Worm (Caenorhabditis elegans) whole organism, mixed stage, embryonic: ENCODE measurements around the gene K08F11.1.

Experiments
- M03D4.4 ChIP-seq: sonication (generic microtip); optimal IDR thresholded peaks from 2 replicates; lab custom pipeline; 2017; ENCODE audit warnings: mild to moderate bottlenecking, missing genetic modification characterization, missing compliant biosample characterization
- bed-3 ChIP-seq: fragments of 200-800 bp; sonication (Bioruptor generic); optimal IDR thresholded peaks from 3 replicates; lab custom pipeline; 2018; ENCODE audit warnings: mild to moderate bottlenecking, missing genetic modification characterization, moderate library complexity, missing compliant biosample characterization
- blmp-1 ChIP-seq: fragments of 150-350 bp; optimal IDR thresholded peaks from 2 replicates; lab custom pipeline; 2014; ENCODE audit warnings: missing biosample characterization, missing genetic modification characterization
- ceh-39 ChIP-seq: fragments of 150-350 bp; optimal IDR thresholded peaks from 2 replicates; lab custom pipeline; 2014; ENCODE audit warnings: missing biosample characterization, missing genetic modification characterization
- ceh-43 ChIP-seq: fragments of 200-800 bp; sonication (Bioruptor generic); optimal IDR thresholded peaks from 2 replicates; lab custom pipeline; 2018; ENCODE audit warnings: mild to moderate bottlenecking, missing genetic modification characterization, moderate library complexity, missing compliant biosample characterization
- ceh-83 ChIP-seq: fragments of 200-800 bp; sonication (Bioruptor generic); optimal IDR thresholded peaks from 2 replicates; lab custom pipeline; 2018; ENCODE audit warnings: mild to moderate bottlenecking, missing genetic modification characterization, missing compliant biosample characterization
- ces-1 ChIP-seq: fragments of 150-350 bp; optimal IDR thresholded peaks from 2 replicates; lab custom pipeline; 2014; ENCODE audit warnings: missing biosample characterization, missing genetic modification reagents, missing genetic modification characterization
- cnd-1 ChIP-seq: fragments of 200-800 bp; sonication (Bioruptor generic); optimal IDR thresholded peaks from 2 replicates; lab custom pipeline; 2018; ENCODE audit warnings: mild to moderate bottlenecking, missing genetic modification characterization, missing compliant biosample characterization
- drap-1 ChIP-seq: fragments of 200-800 bp; sonication (Bioruptor generic); optimal IDR thresholded peaks from 3 replicates; lab custom pipeline; 2018; ENCODE audit warnings: mild to moderate bottlenecking, missing genetic modification characterization, missing compliant biosample characterization
- elt-1 ChIP-seq: sonication (generic microtip); optimal IDR thresholded peaks from 2 replicates; lab custom pipeline; 2017; ENCODE audit warnings: missing genetic modification characterization, mild to moderate bottlenecking, missing compliant biosample characterization, antibody characterized with exemption, moderate library complexity, borderline replicate concordance; ENCODE audit not compliant: insufficient read depth
- elt-3 ChIP-seq: fragments of 150-350 bp; optimal IDR thresholded peaks from 2 replicates; lab custom pipeline; 2014; ENCODE audit warnings: missing biosample characterization, missing genetic modification characterization
- flh-1 ChIP-seq: fragments of 200-800 bp; sonication (Bioruptor generic); optimal IDR thresholded peaks from 2 replicates; lab custom pipeline; 2018; ENCODE audit warnings: mild to moderate bottlenecking, missing genetic modification characterization, moderate library complexity, missing compliant biosample characterization
- ham-2 ChIP-seq: fragments of 200-800 bp; sonication (Bioruptor generic); optimal IDR thresholded peaks from 2 replicates; lab custom pipeline; 2018; ENCODE audit warnings: mild to moderate bottlenecking, missing genetic modification characterization, missing compliant biosample characterization
- hlh-1 ChIP-seq: fragments of 150-350 bp; optimal IDR thresholded peaks from 2 replicates; lab custom pipeline; 2014; ENCODE audit warnings: missing biosample characterization, missing genetic modification reagents, missing genetic modification characterization
- lin-13 ChIP-seq: fragments of 150-350 bp; optimal IDR thresholded peaks from 2 replicates; lab custom pipeline; 2014; ENCODE audit warnings: missing biosample characterization, missing genetic modification characterization
- lin-32 ChIP-seq: fragments of 200-800 bp; sonication (Bioruptor generic); optimal IDR thresholded peaks from 2 replicates; lab custom pipeline; 2018; ENCODE audit warnings: mild to moderate bottlenecking, missing genetic modification characterization, missing compliant biosample characterization
- lsy-2 ChIP-seq: fragments of 150-350 bp; optimal IDR thresholded peaks from 2 replicates; lab custom pipeline; 2014; ENCODE audit warnings: missing biosample characterization, missing genetic modification characterization
- mep-1 ChIP-seq: fragments of 150-350 bp; optimal IDR thresholded peaks from 2 replicates; lab custom pipeline; 2017; ENCODE audit warnings: missing biosample characterization, missing genetic modification reagents, missing genetic modification characterization, inconsistent platforms
- nhr-2 ChIP-seq: fragments of 150-350 bp; optimal IDR thresholded peaks from 2 replicates; lab custom pipeline; 2014; ENCODE audit warnings: missing biosample characterization, missing genetic modification characterization
- nhr-237 ChIP-seq: fragments of 150-350 bp; optimal IDR thresholded peaks from 2 replicates; lab custom pipeline; 2014; ENCODE audit warnings: missing biosample characterization, missing genetic modification characterization
- nhr-76 ChIP-seq: sonication (generic microtip); optimal IDR thresholded peaks from 2 replicates; lab custom pipeline; 2017; ENCODE audit warnings: missing biosample characterization, missing genetic modification characterization
- snpc-4 ChIP-seq: fragments of 150-350 bp; optimal IDR thresholded peaks from 2 replicates; lab custom pipeline; 2014; ENCODE audit warnings: missing biosample characterization, missing genetic modification characterization
- sptf-1 ChIP-seq: sonication (generic microtip); optimal IDR thresholded peaks from 2 replicates; lab custom pipeline; 2017; ENCODE audit warnings: mild to moderate bottlenecking, missing genetic modification characterization, moderate library complexity, missing compliant biosample characterization
- tbx-8 ChIP-seq: fragments of 200-800 bp; sonication (Bioruptor generic); optimal IDR thresholded peaks from 2 replicates; lab custom pipeline; 2018; ENCODE audit warnings: mild to moderate bottlenecking, missing genetic modification characterization, moderate library complexity, missing compliant biosample characterization
- unc-120 ChIP-seq: sonication (generic microtip); optimal IDR thresholded peaks from 2 replicates; lab custom pipeline; 2017; ENCODE audit warnings: missing genetic modification characterization, missing compliant biosample characterization; ENCODE audit not compliant: poor library complexity, severe bottlenecking
- unc-39 ChIP-seq: fragments of 150-350 bp; optimal IDR thresholded peaks from 2 replicates; lab custom pipeline; 2014; ENCODE audit warnings: missing biosample characterization, missing genetic modification characterization
- zip-8 ChIP-seq: fragments of 150-350 bp; optimal IDR thresholded peaks from 2 replicates; lab custom pipeline; 2014; ENCODE audit warnings: missing biosample characterization, missing genetic modification characterization
- ztf-11 ChIP-seq: fragments of 150-350 bp; optimal IDR thresholded peaks from 2 replicates; lab custom pipeline; 2014; ENCODE audit warnings: missing biosample characterization, missing genetic modification characterization

The K08F11.1 gene

DNA sequence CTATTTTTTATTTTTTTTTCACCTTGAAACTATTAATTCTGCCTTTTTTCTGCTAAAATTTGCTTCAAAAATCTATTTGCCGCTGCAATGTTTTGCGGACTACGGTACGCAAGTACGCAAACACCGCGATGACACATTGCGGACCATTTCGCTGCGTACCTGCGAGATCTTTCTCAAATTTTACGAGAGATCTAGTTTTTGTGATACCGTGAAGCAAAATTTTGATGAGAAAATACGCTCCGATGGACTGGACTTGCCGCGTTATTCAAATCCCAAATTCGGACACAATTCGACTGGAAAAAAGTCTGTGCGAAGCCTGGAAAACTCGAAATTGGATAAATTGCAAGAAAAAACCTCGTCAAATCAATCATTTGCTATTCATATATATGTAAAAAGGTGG, 4.1 kb upstream of the K08F11.1 start:
- peak; percentile 61 for TF ChIP-seq lsy-2 (tag; lab: Kevin White, UChicago)

DNA sequence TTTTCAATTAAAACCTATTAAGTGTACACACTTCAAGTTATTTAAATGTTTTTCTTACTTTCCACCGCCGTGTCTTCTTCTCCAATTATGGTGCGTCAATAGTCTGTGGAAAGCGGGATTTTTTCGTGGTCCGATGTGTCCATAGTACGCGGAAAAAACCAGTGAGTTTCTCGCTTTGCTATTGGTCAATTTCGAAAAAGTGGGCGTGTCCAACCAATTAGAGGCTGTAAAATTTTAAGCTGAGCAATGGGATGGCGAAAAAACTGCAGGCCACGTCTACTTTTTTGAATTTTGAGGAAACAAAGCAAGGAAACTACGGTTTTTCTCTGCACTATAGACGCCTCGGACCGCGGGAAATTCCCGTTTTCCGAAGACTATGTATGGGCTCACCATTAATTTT, 975 bp upstream of the K08F11.1 start:
- TF ChIP-seq unc-120 (no peak), M03D4.4 (tag; lab: Kevin White, UChicago) (no peak), nhr-2 (tag; lab: Kevin White, UChicago) (no peak), lin-13 (tag; lab: Kevin White, UChicago) (no peak), elt-1 (tag; lab: Kevin White, UChicago) (no peak), blmp-1 (tag; lab: Kevin White, UChicago) (no peak), snpc-4 (tag; lab: Kevin White, UChicago) (no peak), nhr-76 (tag; lab: Kevin White, UChicago) (no peak), hlh-1 (no peak), bed-3 (GFP tag; lab: Kevin White, UChicago) (no peak), nhr-237 (tag; lab: Kevin White, UChicago) (no peak), lsy-2 (tag; lab: Kevin White, UChicago) (no peak), flh-1 (no peak)

DNA sequence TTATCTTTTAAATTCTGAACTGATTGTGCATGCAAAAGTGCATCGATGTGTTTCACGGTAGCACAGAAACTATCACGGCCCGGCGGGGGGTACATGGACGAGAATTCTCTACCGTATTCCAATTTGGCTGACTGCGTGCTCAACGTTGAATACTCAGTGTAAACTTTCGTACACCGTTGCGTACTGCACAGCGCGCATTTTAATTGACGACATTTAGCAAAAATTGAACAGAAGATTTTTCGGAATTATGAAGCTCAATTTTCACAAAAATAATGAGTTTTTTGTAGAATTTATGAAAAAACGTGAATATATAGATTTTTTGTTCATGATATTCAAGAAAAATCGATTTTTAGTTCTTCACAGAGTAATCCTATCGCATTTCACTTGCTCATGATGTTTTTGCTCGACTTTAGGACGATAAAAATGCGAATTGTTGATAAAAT, 837 bp downstream of the K08F11.1 start:
- peak; percentile 48 for TF ChIP-seq ces-1 (GFP tag; lab: Kevin White, UChicago)
- TF ChIP-seq sptf-1 (tag; lab: Kevin White, UChicago), result peak; percentile 44
- peak; percentile 5 for TF ChIP-seq unc-120
- peak; percentile 94 for TF ChIP-seq lsy-2 (tag; lab: Kevin White, UChicago)
- TF ChIP-seq nhr-237 (tag; lab: Kevin White, UChicago), result peak; percentile 77
- TF ChIP-seq M03D4.4 (tag; lab: Kevin White, UChicago), result peak; percentile 21
- peak; percentile 2 for TF ChIP-seq mep-1 (tag; lab: Kevin White, UChicago)
- TF ChIP-seq cnd-1 (tag; lab: Kevin White, UChicago), result peak; percentile 12
- TF ChIP-seq, all 35 proteins: peak for 8; not testable (repeated sequence) for 27

DNA sequence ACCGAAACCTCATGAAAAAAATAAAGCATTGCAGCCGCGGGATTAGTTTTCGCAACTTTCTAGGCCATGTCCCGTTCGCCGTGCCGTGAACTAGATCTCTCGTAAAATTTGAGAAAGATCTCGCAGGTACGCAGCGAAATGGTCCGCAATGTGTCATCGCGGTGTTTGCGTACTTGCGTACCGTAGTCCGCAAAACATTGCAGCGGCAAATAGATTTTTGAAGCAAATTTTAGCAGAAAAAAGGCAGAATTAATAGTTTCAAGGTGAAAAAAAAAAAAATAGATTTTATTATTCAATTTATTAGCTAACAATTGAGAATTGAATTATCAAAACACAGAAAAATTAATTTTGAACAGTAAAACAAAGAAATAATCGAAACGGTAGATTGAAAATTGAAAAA, 3.3 kb downstream of the K08F11.1 start:
- peak; percentile 36 for TF ChIP-seq ces-1 (GFP tag; lab: Kevin White, UChicago)
- TF ChIP-seq cnd-1 (tag; lab: Kevin White, UChicago), result peak; percentile 10
- peak; percentile 67 for TF ChIP-seq sptf-1 (tag; lab: Kevin White, UChicago)
- peak; percentile 53 for TF ChIP-seq drap-1 (GFP tag; lab: Kevin White, UChicago)
- peak; percentile 51 for TF ChIP-seq nhr-237 (tag; lab: Kevin White, UChicago)
- peak; percentile 16 for TF ChIP-seq ham-2 (GFP tag; lab: Kevin White, UChicago)
- TF ChIP-seq lsy-2 (tag; lab: Kevin White, UChicago), result peak; percentile 94

DNA sequence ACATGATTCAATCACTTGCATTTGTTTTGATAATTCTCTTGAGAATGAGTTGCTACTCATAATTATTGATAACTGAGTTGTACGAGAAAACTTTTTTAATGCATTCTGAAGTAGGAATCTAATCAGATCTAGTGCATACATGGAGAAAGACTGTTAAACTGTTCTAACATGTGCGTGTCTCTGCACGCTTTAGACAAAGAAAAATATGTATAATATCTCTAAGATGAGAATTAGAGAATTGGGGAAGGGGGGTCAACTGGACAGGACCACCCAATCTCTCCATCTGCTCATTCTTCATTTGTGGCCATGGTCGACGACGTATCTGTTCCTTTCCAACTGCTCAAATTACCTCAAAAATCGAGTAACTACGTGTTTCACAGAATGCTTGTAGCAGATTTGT, 12.6 kb downstream of the K08F11.1 start, which contains the start of gene fbxb-78:
Gene fbxb-78, plus strand, starts transcription at position 301 of the 400 bp plus-strand sequence.
- TF ChIP-seq lin-32 (no peak), bed-3 (GFP tag; lab: Kevin White, UChicago) (no peak)

DNA sequence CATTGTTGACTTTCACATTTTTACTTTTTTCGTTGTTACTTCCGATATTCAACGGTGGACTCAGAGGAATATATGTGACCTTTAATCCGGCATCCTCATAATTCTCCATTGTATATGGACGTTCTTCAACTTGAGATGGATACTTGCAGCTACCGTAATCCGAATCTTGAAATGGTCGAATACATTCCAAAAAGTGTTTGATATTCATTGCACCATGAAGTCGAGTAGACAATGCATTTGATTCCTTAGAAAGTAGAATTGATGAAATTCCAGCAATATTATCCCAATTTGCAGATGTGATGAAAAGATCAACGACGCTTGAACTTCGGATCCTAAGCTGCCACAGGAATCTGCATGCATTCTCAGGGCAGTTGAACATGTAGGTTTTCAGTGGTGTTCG, 17.8 kb downstream of the K08F11.1 start:
- TF ChIP-seq nhr-2 (tag; lab: Kevin White, UChicago) (no peak), unc-39 (no peak), ceh-39 (no peak), elt-1 (tag; lab: Kevin White, UChicago) (no peak), zip-8 (tag; lab: Kevin White, UChicago) (no peak), tbx-8 (GFP tag; lab: Kevin White, UChicago) (no peak), sptf-1 (tag; lab: Kevin White, UChicago) (no peak), bed-3 (GFP tag; lab: Kevin White, UChicago) (no peak), ceh-83 (GFP tag; lab: Kevin White, UChicago) (no peak), ceh-43 (GFP tag; lab: Kevin White, UChicago) (no peak)

DNA sequence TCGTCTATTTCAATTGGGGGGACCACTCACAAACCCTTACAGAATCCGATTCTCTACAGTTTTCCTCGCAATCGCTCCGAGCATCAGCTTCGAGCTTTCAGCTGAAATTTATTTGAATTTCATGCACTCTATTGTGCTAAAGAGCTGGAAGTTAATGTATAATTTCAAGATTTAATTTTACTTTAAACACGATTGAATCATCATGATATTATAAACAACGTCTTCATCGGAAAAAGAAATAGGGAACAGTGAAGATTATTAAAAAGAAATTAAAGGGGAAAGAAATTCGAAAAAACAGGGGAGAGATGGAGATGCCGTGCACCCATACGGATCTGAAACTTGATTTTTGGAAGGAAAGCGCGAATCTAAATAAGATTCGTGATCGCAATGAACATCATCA, 19.5 kb downstream of the K08F11.1 start, which contains the start of gene hoe-1:
Gene hoe-1, minus strand, starts transcription at position 101 of the 400 bp plus-strand sequence.
- TF ChIP-seq ztf-11 (tag; lab: Kevin White, UChicago), result no peak
- no peak for TF ChIP-seq elt-3 (tag; lab: Kevin White, UChicago)
- TF ChIP-seq unc-120, result no peak
- no peak for TF ChIP-seq blmp-1 (tag; lab: Kevin White, UChicago)
- TF ChIP-seq tbx-8 (GFP tag; lab: Kevin White, UChicago), result no peak
